Worm (Caenorhabditis elegans): ENCODE measurements around the gene K11H12.7.

The K11H12.7 gene

ce11 chrIV:654526-655440, 10.5 kb upstream of the K11H12.7 start, which contains the start of the genes rpl-15 and K11H12.8:
Gene rpl-15, minus strand, starts transcription at chrIV:654576.
Gene K11H12.8, plus strand, starts transcription at chrIV:655390.
- TF ChIP-seq lin-29 (GFP tag; IDR thresholded peaks at IDR 0.05) (peak; percentile 97), mxl-3 (GFP tag; optimal IDR thresholded peaks at IDR 0.05) (peak; percentile 99), ctbp-1 (GFP tag; IDR thresholded peaks at IDR 0.05) (peak; percentile 99), daf-8 (GFP tag; IDR thresholded peaks at IDR 0.05) (0 out of 2 replicates have a peak, but pooled peaks have one; percentile 44), lin-1 (GFP tag; IDR thresholded peaks at IDR 0.05) (peak; percentile 98), zfp-3 (GFP tag; conservative IDR thresholded peaks at IDR 0.05) (peak; percentile 100), daf-12 (tag; optimal IDR thresholded peaks at IDR 0.05) (no peak), ztf-11 (tag; optimal IDR thresholded peaks at IDR 0.05) (peak; percentile 53), dmd-6 (GFP tag; IDR thresholded peaks at IDR 0.05) (peak; percentile 100), sdz-12 (GFP tag; optimal IDR thresholded peaks at IDR 0.05) (peak; percentile 99), nhr-102 (tag; optimal IDR thresholded peaks at IDR 0.05) (peak; percentile 99), mep-1 (tag; optimal IDR thresholded peaks at IDR 0.05) (peak; percentile 100), madf-9 (GFP tag; conservative IDR thresholded peaks at IDR 0.05) (peak; percentile 99), F49E8.2 (tag; optimal IDR thresholded peaks at IDR 0.05; ENCODE audit: borderline replicate concordance) (peak; percentile 97), lir-3 (tag; optimal IDR thresholded peaks at IDR 0.05) (peak; percentile 84), skn-1 (tag; optimal IDR thresholded peaks at IDR 0.05) (peak; percentile 92), R02D3.7 (tag; optimal IDR thresholded peaks at IDR 0.05) (peak; percentile 97), nhr-48 (tag; optimal IDR thresholded peaks at IDR 0.05) (peak; percentile 97), ZK337.2 (GFP tag; IDR thresholded peaks at IDR 0.05) (peak; percentile 98), nhr-6 (tag; optimal IDR thresholded peaks at IDR 0.05) (peak; percentile 100), zfp-2 (tag; optimal IDR thresholded peaks at IDR 0.05) (peak; percentile 93), Y75B8A.6 (GFP tag; IDR thresholded peaks at IDR 0.05) (peak; percentile 99), vab-7 (GFP tag; IDR thresholded peaks at IDR 0.05) (peak; percentile 99), D1046.2 (GFP tag; IDR thresholded peaks at IDR 0.05) (peak; percentile 98), egl-27 (tag; optimal IDR thresholded peaks at IDR 0.05) (no peak), hlh-30 (tag; optimal IDR thresholded peaks at IDR 0.05; ENCODE audit: insufficient read depth) (peak; percentile 100), nhr-111 (GFP tag; optimal IDR thresholded peaks at IDR 0.05) (peak; percentile 97), ceh-62 (tag; optimal IDR thresholded peaks at IDR 0.05) (peak; percentile 35), spr-1 (tag; optimal IDR thresholded peaks at IDR 0.05) (peak; percentile 98), lin-39 (tag; optimal IDR thresholded peaks at IDR 0.05) (peak; percentile 89), dmd-8 (GFP tag; IDR thresholded peaks at IDR 0.05) (peak; percentile 93), fos-1 (tag; optimal IDR thresholded peaks at IDR 0.05) (peak; percentile 93), mdl-1 (tag; optimal IDR thresholded peaks at IDR 0.05) (peak; percentile 86 to 99), Y105C5A.15 (GFP tag; IDR thresholded peaks at IDR 0.05) (peak; percentile 97), F37D6.2 (tag; optimal IDR thresholded peaks at IDR 0.05) (peak; percentile 97), lin-13 (GFP tag; optimal IDR thresholded peaks at IDR 0.05) (peak; percentile 99), Y48G9A.11 (GFP tag; IDR thresholded peaks at IDR 0.05) (peak; percentile 96), ztf-7 (tag; optimal IDR thresholded peaks at IDR 0.05) (peak; percentile 94), dve-1 (tag; optimal IDR thresholded peaks at IDR 0.05; ENCODE audit: insufficient read depth) (peak; percentile 100), hif-1 (tag; optimal IDR thresholded peaks at IDR 0.05) (peak; percentile 90 to 98), attf-4 (tag; optimal IDR thresholded peaks at IDR 0.05) (peak; percentile 75), pha-4 (GFP tag; IDR thresholded peaks at IDR 0.05) (peak; percentile 99), pha-4 (tag; optimal IDR thresholded peaks at IDR 0.05) (peak; percentile 86), mes-2 (tag; optimal IDR thresholded peaks at IDR 0.05; ENCODE audit: poor library complexity, severe bottlenecking) (peak; percentile 100), nhr-25 (tag; optimal IDR thresholded peaks at IDR 0.05; ENCODE audit: borderline replicate concordance, insufficient read depth) (peak; percentile 98), aly-2 (tag; optimal IDR thresholded peaks at IDR 0.05) (no peak), F10B5.3 (tag; optimal IDR thresholded peaks at IDR 0.05) (peak; percentile 94), ceh-44 (GFP tag; IDR thresholded peaks at IDR 0.05) (peak; percentile 98)

Data from whole organism, L4 larva.